Comparison of ENCODE assay signal across 7 worm cellular contexts in genomic region chrIII:8298216-8298920, ce11.
TF ChIP-seq lines count a peak whose summit lies in the region.

No protein-coding gene starts in this region.

TF ChIP-seq in whole organism, L1 larva, 84 proteins besides CTCF, POLR2A, EP300 and RAD21:
- TF ChIP-seq nhr-20 (tag; optimal IDR thresholded peaks at IDR 0.05; lab: Kevin White, UChicago) (no peak), elt-2 (tag; optimal IDR thresholded peaks at IDR 0.05; lab: Kevin White, UChicago) (peak; percentile 8)

TF ChIP-seq in whole organism, L2 larva, 48 proteins besides CTCF, POLR2A, EP300 and RAD21:
- TF ChIP-seq nhr-77 (tag; optimal IDR thresholded peaks at IDR 0.05; lab: Kevin White, UChicago) (no peak), fos-1 (tag; optimal IDR thresholded peaks at IDR 0.05; lab: Kevin White, UChicago) (peak; percentile 24)

TF ChIP-seq in whole organism, L3 larva, 47 proteins besides CTCF, POLR2A, EP300 and RAD21:
- peak; percentile 58 for TF ChIP-seq elt-2 (tag; optimal IDR thresholded peaks at IDR 0.05; lab: Kevin White, UChicago)
- peak; percentile 20 for TF ChIP-seq lin-39 (tag; optimal IDR thresholded peaks at IDR 0.05; lab: Kevin White, UChicago)
- no peak for TF ChIP-seq unc-39 (tag; optimal IDR thresholded peaks at IDR 0.05; lab: Kevin White, UChicago)
- TF ChIP-seq ztf-4 (tag; optimal IDR thresholded peaks at IDR 0.05; lab: Kevin White, UChicago): no peak

TF ChIP-seq in whole organism, L4 larva, 104 proteins besides CTCF, POLR2A, EP300 and RAD21 (continues in another document):
- TF ChIP-seq jun-1 (tag; optimal IDR thresholded peaks at IDR 0.05; lab: Kevin White, UChicago) (no peak), lin-13 (GFP tag; optimal IDR thresholded peaks at IDR 0.05; lab: Kevin White, UChicago) (no peak), daf-8 (GFP tag; IDR thresholded peaks at IDR 0.05; lab: Robert Waterston, UW) (no peak), daf-12 (tag; optimal IDR thresholded peaks at IDR 0.05; lab: Kevin White, UChicago) (no peak), dve-1 (tag; optimal IDR thresholded peaks at IDR 0.05; lab: Kevin White, UChicago; ENCODE audit: insufficient read depth) (no peak), ceh-44 (GFP tag; IDR thresholded peaks at IDR 0.05; lab: Robert Waterston, UW) (no peak), php-3 (GFP tag; IDR thresholded peaks at IDR 0.05; lab: Robert Waterston, UW) (peak; percentile 58; the same call in 1 of the 2 replicates), zfp-2 (tag; optimal IDR thresholded peaks at IDR 0.05; lab: Kevin White, UChicago) (no peak), pqm-1 (tag; optimal IDR thresholded peaks at IDR 0.05; lab: Kevin White, UChicago) (no peak), arid-1 (GFP tag; conservative IDR thresholded peaks at IDR 0.05; lab: Robert Waterston, UW) (no peak), tra-1 (GFP tag; IDR thresholded peaks at IDR 0.05; lab: Robert Waterston, UW) (no peak), hif-1 (tag; optimal IDR thresholded peaks at IDR 0.05; lab: Kevin White, UChicago) (no peak), mxl-2 (GFP tag; conservative IDR thresholded peaks at IDR 0.05; lab: Robert Waterston, UW) (no peak), F37D6.2 (tag; optimal IDR thresholded peaks at IDR 0.05; lab: Kevin White, UChicago) (no peak), nhr-42 (GFP tag; IDR thresholded peaks at IDR 0.05; lab: Robert Waterston, UW) (no peak), F10B5.3 (tag; optimal IDR thresholded peaks at IDR 0.05; lab: Kevin White, UChicago) (no peak), lin-38 (GFP tag; IDR thresholded peaks at IDR 0.05; lab: Robert Waterston, UW) (no peak), D1046.2 (GFP tag; IDR thresholded peaks at IDR 0.05; lab: Robert Waterston, UW) (no peak), Y75B8A.6 (GFP tag; IDR thresholded peaks at IDR 0.05; lab: Robert Waterston, UW) (no peak), ama-1 (optimal IDR thresholded peaks at IDR 0.05; lab: Kevin White, UChicago) (no peak), duxl-1 (tag; optimal IDR thresholded peaks at IDR 0.05; lab: Kevin White, UChicago; ENCODE audit: poor library complexity) (no peak), lin-29 (GFP tag; IDR thresholded peaks at IDR 0.05; lab: Robert Waterston, UW) (no peak)

TF ChIP-seq in whole organism, early embryonic, 17 proteins besides CTCF, POLR2A, EP300 and RAD21:
- TF ChIP-seq ets-7 (tag; optimal IDR thresholded peaks at IDR 0.05; lab: Kevin White, UChicago) (peak; percentile 95), B0310.2 (tag; optimal IDR thresholded peaks at IDR 0.05; lab: Kevin White, UChicago) (no peak), tbx-37 (GFP tag; conservative IDR thresholded peaks at IDR 0.05; lab: Robert Waterston, UW) (no peak), hnd-1 (tag; optimal IDR thresholded peaks at IDR 0.05; lab: Kevin White, UChicago) (no peak), F13C5.2 (tag; optimal IDR thresholded peaks at IDR 0.05; lab: Kevin White, UChicago) (no peak), pes-1 (GFP tag; IDR thresholded peaks at IDR 0.05; lab: Robert Waterston, UW) (peak; percentile 38; the same call in 1 of the 2 replicates), hmg-4 (GFP tag; optimal IDR thresholded peaks at IDR 0.05; lab: Kevin White, UChicago) (peak; percentile 30)

TF ChIP-seq in whole organism, late embryonic, 69 proteins besides CTCF, POLR2A, EP300 and RAD21:
- TF ChIP-seq sox-4 (tag; optimal IDR thresholded peaks at IDR 0.05; lab: Kevin White, UChicago) (no peak), tbx-2 (tag; optimal IDR thresholded peaks at IDR 0.05; lab: Kevin White, UChicago) (peak; percentile 37), elt-2 (tag; optimal IDR thresholded peaks at IDR 0.05; lab: Kevin White, UChicago) (peak; percentile 30)

TF ChIP-seq in whole organism, mixed stage, embryonic, 35 proteins besides CTCF, POLR2A, EP300 and RAD21:
- no peak for TF ChIP-seq bed-3 (GFP tag; optimal IDR thresholded peaks at IDR 0.05; lab: Kevin White, UChicago)
- no peak for TF ChIP-seq unc-120 (tag; optimal IDR thresholded peaks at IDR 0.05; lab: Kevin White, UChicago; ENCODE audit: poor library complexity, severe bottlenecking)
- TF ChIP-seq flh-1 (GFP tag; optimal IDR thresholded peaks at IDR 0.05; lab: Kevin White, UChicago): no peak
- TF ChIP-seq ceh-83 (GFP tag; optimal IDR thresholded peaks at IDR 0.05; lab: Kevin White, UChicago): no peak
- TF ChIP-seq sptf-1 (tag; optimal IDR thresholded peaks at IDR 0.05; lab: Kevin White, UChicago): peak; percentile 35
- TF ChIP-seq lsy-2 (tag; optimal IDR thresholded peaks at IDR 0.05; lab: Kevin White, UChicago): no peak
- no peak for TF ChIP-seq M03D4.4 (tag; optimal IDR thresholded peaks at IDR 0.05; lab: Kevin White, UChicago)
- no peak for TF ChIP-seq nhr-76 (tag; optimal IDR thresholded peaks at IDR 0.05; lab: Kevin White, UChicago)
- no peak for TF ChIP-seq drap-1 (GFP tag; optimal IDR thresholded peaks at IDR 0.05; lab: Kevin White, UChicago)
- TF ChIP-seq nhr-12 (tag; optimal IDR thresholded peaks at IDR 0.05; lab: Kevin White, UChicago): no peak
- TF ChIP-seq pha-4 (tag; optimal IDR thresholded peaks at IDR 0.05; lab: Kevin White, UChicago): no peak
- no peak for TF ChIP-seq ceh-39 (tag; optimal IDR thresholded peaks at IDR 0.05; lab: Kevin White, UChicago)
- TF ChIP-seq unc-39 (tag; optimal IDR thresholded peaks at IDR 0.05; lab: Kevin White, UChicago): no peak
- no peak for TF ChIP-seq nhr-28 (tag; optimal IDR thresholded peaks at IDR 0.05; lab: Kevin White, UChicago)
- TF ChIP-seq nhr-237 (tag; optimal IDR thresholded peaks at IDR 0.05; lab: Kevin White, UChicago): no peak
- TF ChIP-seq elt-3 (tag; optimal IDR thresholded peaks at IDR 0.05; lab: Kevin White, UChicago): no peak
- TF ChIP-seq hlh-1 (tag; optimal IDR thresholded peaks at IDR 0.05; lab: Kevin White, UChicago): no peak
- no peak for TF ChIP-seq elt-1 (tag; optimal IDR thresholded peaks at IDR 0.05; lab: Kevin White, UChicago; ENCODE audit: borderline replicate concordance, insufficient read depth)
- TF ChIP-seq ztf-11 (tag; optimal IDR thresholded peaks at IDR 0.05; lab: Kevin White, UChicago): no peak
- TF ChIP-seq zip-8 (tag; optimal IDR thresholded peaks at IDR 0.05; lab: Kevin White, UChicago): peak; percentile 93
- no peak for TF ChIP-seq mep-1 (tag; optimal IDR thresholded peaks at IDR 0.05; lab: Kevin White, UChicago)
- peak; percentile 79 for TF ChIP-seq cnd-1 (tag; optimal IDR thresholded peaks at IDR 0.05; lab: Kevin White, UChicago)
- TF ChIP-seq sem-2 (GFP tag; optimal IDR thresholded peaks at IDR 0.05; lab: Kevin White, UChicago): no peak
- TF ChIP-seq snpc-4 (tag; optimal IDR thresholded peaks at IDR 0.05; lab: Kevin White, UChicago): no peak
- TF ChIP-seq lin-32 (GFP tag; optimal IDR thresholded peaks at IDR 0.05; lab: Kevin White, UChicago): no peak
- no peak for TF ChIP-seq tbx-8 (GFP tag; optimal IDR thresholded peaks at IDR 0.05; lab: Kevin White, UChicago)
- TF ChIP-seq nhr-2 (tag; optimal IDR thresholded peaks at IDR 0.05; lab: Kevin White, UChicago): peak; percentile 90
- no peak for TF ChIP-seq lin-13 (tag; optimal IDR thresholded peaks at IDR 0.05; lab: Kevin White, UChicago)
- TF ChIP-seq mab-5 (tag; optimal IDR thresholded peaks at IDR 0.05; lab: Kevin White, UChicago): no peak
- no peak for TF ChIP-seq ceh-43 (GFP tag; optimal IDR thresholded peaks at IDR 0.05; lab: Kevin White, UChicago)
- TF ChIP-seq unc-62 (GFP tag; optimal IDR thresholded peaks at IDR 0.05; lab: Kevin White, UChicago): peak; percentile 3
- TF ChIP-seq mls-2 (tag; optimal IDR thresholded peaks at IDR 0.05; lab: Kevin White, UChicago): peak; percentile 24
- TF ChIP-seq blmp-1 (tag; optimal IDR thresholded peaks at IDR 0.05; lab: Kevin White, UChicago): no peak
- no peak for TF ChIP-seq ham-2 (GFP tag; optimal IDR thresholded peaks at IDR 0.05; lab: Kevin White, UChicago)
- no peak for TF ChIP-seq ces-1 (GFP tag; optimal IDR thresholded peaks at IDR 0.05; lab: Kevin White, UChicago)

Comparison
In these comparisons a context has a peak if more than half of its experiments do, and no peak if none do; other contexts are left out.
1. Of the 29 proteins assayed by ChIP-seq in both whole organism, L4 larva and whole organism, L1 larva: peak only in whole organism, L4 larva: aha-1; only in whole organism, L1 larva: none; in both: none; in neither: 27; mixed calls (peak in some experiments, not most) for 1.